In the genomic region with DNA sequence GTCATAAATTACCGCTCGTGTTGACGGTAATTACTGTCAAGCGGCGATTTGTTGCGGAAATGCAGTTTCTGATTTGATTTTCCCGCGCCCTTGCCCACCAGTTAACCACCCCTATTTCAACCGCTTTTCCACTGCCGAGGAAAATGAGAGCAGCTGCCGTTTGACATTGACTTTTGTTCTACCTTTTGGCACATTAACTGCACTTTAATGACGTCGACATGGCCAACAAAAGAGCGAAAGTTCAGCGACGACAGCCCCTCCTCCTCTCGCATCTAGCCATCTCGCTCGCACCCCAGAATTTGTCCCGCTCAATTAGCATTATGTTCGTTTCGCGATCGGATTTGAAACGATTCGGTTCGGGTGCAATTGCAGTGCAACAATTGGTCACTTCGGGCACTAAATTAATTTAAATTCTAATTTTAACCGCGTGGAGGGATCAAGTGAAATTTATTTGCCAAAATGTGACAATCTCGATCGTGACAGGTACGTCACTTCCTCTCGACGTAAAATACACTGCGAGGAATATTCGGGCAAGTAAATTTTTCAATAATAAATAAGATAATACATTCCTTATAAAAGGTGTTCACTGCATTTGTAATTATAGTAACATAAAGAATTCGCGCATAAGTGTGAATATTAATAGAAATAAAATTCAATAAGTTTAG, we compare ENCODE assay signal across 3 fruit fly cellular contexts.
TF ChIP-seq lines count a peak whose summit lies in the region.

No protein-coding gene starts in this region.

- TF ChIP-seq CTCF in whole organism, embryonic (GFP tag; optimal IDR thresholded peaks at IDR 0.05; lab: Kevin White, UChicago) = no peak

TF ChIP-seq in whole organism, adult, 20 proteins besides CTCF, POLR2A, EP300 and RAD21:
- TF ChIP-seq pad (GFP tag; optimal IDR thresholded peaks at IDR 0.05; lab: Kevin White, UChicago) (peak; percentile 50), CG14711 (tag; optimal IDR thresholded peaks at IDR 0.05; lab: Kevin White, UChicago) (peak; percentile 44), CG12768 (GFP tag; optimal IDR thresholded peaks at IDR 0.05; lab: Kevin White, UChicago) (peak; percentile 48), Hr96 (GFP tag; optimal IDR thresholded peaks at IDR 0.05; lab: Kevin White, UChicago) (no peak), kay (GFP tag; lab: Kevin White, UChicago; ENCODE audit: borderline replicate concordance) (peak; percentile 91), CG7045 (GFP tag; optimal IDR thresholded peaks at IDR 0.05; lab: Kevin White, UChicago) (peak; percentile 40), toe (GFP tag; optimal IDR thresholded peaks at IDR 0.05; lab: Kevin White, UChicago) (no peak)
TF ChIP-seq in whole organism, adult: peak in this region for 5.

TF ChIP-seq in whole organism, embryonic, 481 proteins besides CTCF, POLR2A, EP300 and RAD21:
- TF ChIP-seq hb (GFP tag; IDR thresholded peaks at IDR 0.05; lab: Robert Waterston, UW; ENCODE audit: partially characterized antibody) = 0 out of 3 replicates have a peak, but pooled peaks have one; percentile 34
- peak in 1 of 2 experiments; percentile 73 for TF ChIP-seq tll (GFP tag; optimal IDR thresholded peaks at IDR 0.05; lab: Kevin White, UChicago)
- peak; percentile 68 for TF ChIP-seq gsb-n (tag; optimal IDR thresholded peaks at IDR 0.05; lab: Kevin White, UChicago)
- TF ChIP-seq CG12942 (GFP tag; optimal IDR thresholded peaks at IDR 0.05; lab: Kevin White, UChicago) = no peak
- no peak for TF ChIP-seq CG6272 (GFP tag; IDR thresholded peaks at IDR 0.05; lab: Robert Waterston, UW)
- peak in 1 of 2 experiments; percentile 46 for TF ChIP-seq insv (GFP tag; optimal IDR thresholded peaks at IDR 0.05; lab: Kevin White, UChicago)
- TF ChIP-seq CG8944 (GFP tag; optimal IDR thresholded peaks at IDR 0.05; lab: Kevin White, UChicago) = no peak
- TF ChIP-seq Fer3 (tag; optimal IDR thresholded peaks at IDR 0.05; lab: Kevin White, UChicago) = no peak
- TF ChIP-seq zen2 (GFP tag; IDR thresholded peaks at IDR 0.05; lab: Robert Waterston, UW; ENCODE audit: partially characterized antibody) = 0 out of 3 replicates have a peak, but pooled peaks have one; percentile 6
- TF ChIP-seq chinmo (GFP tag; IDR thresholded peaks at IDR 0.05; lab: Robert Waterston, UW; ENCODE audit: partially characterized antibody) = 0 out of 4 replicates have a peak, but pooled peaks have one; percentile 8
- no peak for TF ChIP-seq trem (tag; optimal IDR thresholded peaks at IDR 0.05; lab: Kevin White, UChicago)
- no peak for TF ChIP-seq ara (GFP tag; IDR thresholded peaks at IDR 0.05; lab: Robert Waterston, UW)
- no peak for TF ChIP-seq maf-S (GFP tag; optimal IDR thresholded peaks at IDR 0.05; lab: Kevin White, UChicago)
- peak; percentile 58 for TF ChIP-seq CG15479 (GFP tag; optimal IDR thresholded peaks at IDR 0.05; lab: Kevin White, UChicago)
- no peak for TF ChIP-seq CG2678 (tag; optimal IDR thresholded peaks at IDR 0.05; lab: Kevin White, UChicago)
- TF ChIP-seq az2 (GFP tag; optimal IDR thresholded peaks at IDR 0.05; lab: Kevin White, UChicago) = no peak
- TF ChIP-seq CG17829 (tag; optimal IDR thresholded peaks at IDR 0.05; lab: Kevin White, UChicago) = no peak
- TF ChIP-seq bsh (GFP tag; optimal IDR thresholded peaks at IDR 0.05; lab: Kevin White, UChicago) = no peak
- no peak for TF ChIP-seq GATAe (GFP tag; conservative IDR thresholded peaks at IDR 0.05; lab: Robert Waterston, UW)
- peak; percentile 7 for TF ChIP-seq pros (GFP tag; optimal IDR thresholded peaks at IDR 0.05; lab: Kevin White, UChicago)
- no peak for TF ChIP-seq gcm2 (GFP tag; optimal IDR thresholded peaks at IDR 0.05; lab: Kevin White, UChicago)
- no peak for TF ChIP-seq chif (GFP tag; optimal IDR thresholded peaks at IDR 0.05; lab: Kevin White, UChicago)
- peak; percentile 7 for TF ChIP-seq CG12391 (tag; optimal IDR thresholded peaks at IDR 0.05; lab: Kevin White, UChicago)
- TF ChIP-seq Deaf1 (tag; optimal IDR thresholded peaks at IDR 0.05; lab: Kevin White, UChicago) = peak; percentile 24
- peak; percentile 52 for TF ChIP-seq zen (tag; optimal IDR thresholded peaks at IDR 0.05; lab: Kevin White, UChicago)
- no peak for TF ChIP-seq Stat92E (GFP tag; optimal IDR thresholded peaks at IDR 0.05; lab: Kevin White, UChicago)
- no peak for TF ChIP-seq exex (tag; optimal IDR thresholded peaks at IDR 0.05; lab: Kevin White, UChicago)
- no peak for TF ChIP-seq ems (GFP tag; optimal IDR thresholded peaks at IDR 0.05; lab: Kevin White, UChicago)
- no peak for TF ChIP-seq vfl (GFP tag; optimal IDR thresholded peaks at IDR 0.05; lab: Kevin White, UChicago)

TF ChIP-seq in whole organism, prepupa, 60 proteins besides CTCF, POLR2A, EP300 and RAD21:
- TF ChIP-seq CG9139 (GFP tag; optimal IDR thresholded peaks at IDR 0.05; lab: Kevin White, UChicago) (no peak), Hr39 (GFP tag; optimal IDR thresholded peaks at IDR 0.05; lab: Kevin White, UChicago) (peak; percentile 23)
